Fruit fly (Drosophila melanogaster) whole organism, embryonic: ENCODE data around the gene vari.
A peak's percentile ranks its signal among the peaks of the same experiment; 100 is the strongest.

Experiments used
- Ada2b ChIP-seq: fragments of 200-800 bp; sonication (Bioruptor generic); IDR thresholded peaks from 2 replicates; pipeline ENCODE4 v1.3.6; 2022; ENCODE audit warnings: missing biosample characterization, missing genetic modification characterization
- Bteb2 ChIP-seq: fragments of 200-800 bp; sonication (Bioruptor generic); optimal IDR thresholded peaks from 2 replicates; lab custom pipeline; 2016; ENCODE audit warnings: missing biosample characterization, missing genetic modification characterization
- CG10431 ChIP-seq: fragments of 200-800 bp; sonication (Bioruptor generic); optimal IDR thresholded peaks from 3 replicates; lab custom pipeline; 2018; ENCODE audit warnings: missing biosample characterization, mild to moderate bottlenecking, missing genetic modification characterization
- CG11247 ChIP-seq: fragments of 200-800 bp; sonication (Bioruptor generic); IDR thresholded peaks from 2 replicates; pipeline ENCODE4 v1.3.6; 2022; ENCODE audit warnings: missing biosample characterization, missing genetic modification characterization
- CG12769 ChIP-seq: fragments of 200-800 bp; sonication (Bioruptor generic); optimal IDR thresholded peaks from 2 replicates; lab custom pipeline; 2019; ENCODE audit warnings: missing biosample characterization, mild to moderate bottlenecking, missing genetic modification characterization, moderate library complexity
- CG13287 ChIP-seq: fragments of 200-800 bp; sonication (Bioruptor generic); IDR thresholded peaks from 2 replicates; pipeline ENCODE4 v1.3.6; 2022; ENCODE audit warnings: missing biosample characterization, missing genetic modification characterization; ENCODE audit not compliant: partially characterized antibody
- CG13624 ChIP-seq: fragments of 200-800 bp; sonication (Bioruptor generic); optimal IDR thresholded peaks from 2 replicates; lab custom pipeline; 2016; ENCODE audit warnings: missing biosample characterization, missing genetic modification characterization
- CG14860 ChIP-seq: fragments of 200-800 bp; sonication (Bioruptor generic); IDR thresholded peaks from 3 replicates; pipeline ENCODE4 v1.3.6; 2022; ENCODE audit warnings: missing biosample characterization, missing genetic modification characterization; ENCODE audit not compliant: partially characterized antibody
- CG14965 ChIP-seq: fragments of 200-800 bp; sonication (Bioruptor generic); optimal IDR thresholded peaks from 2 replicates; lab custom pipeline; 2016; ENCODE audit warnings: missing biosample characterization, missing genetic modification characterization, borderline replicate concordance
- CG16813 ChIP-seq: fragments of 200-800 bp; sonication (Bioruptor generic); IDR thresholded peaks from 3 replicates; pipeline ENCODE4 v1.3.6; 2022; ENCODE audit warnings: missing biosample characterization, missing genetic modification characterization; ENCODE audit not compliant: partially characterized antibody
- CG2889 ChIP-seq: fragments of 200-800 bp; sonication (Bioruptor generic); IDR thresholded peaks from 3 replicates; pipeline ENCODE4 v1.3.6; 2022; ENCODE audit warnings: missing biosample characterization, missing genetic modification characterization
- CG3065 ChIP-seq: fragments of 200-800 bp; sonication (Bioruptor generic); optimal IDR thresholded peaks from 2 replicates; lab custom pipeline; 2016; ENCODE audit warnings: missing biosample characterization, missing genetic modification characterization
- CG33213 ChIP-seq: fragments of 200-800 bp; sonication (Bioruptor generic); optimal IDR thresholded peaks from 3 replicates; lab custom pipeline; 2016; ENCODE audit warnings: missing biosample characterization, missing genetic modification characterization
- CG4617 ChIP-seq: fragments of 200-800 bp; sonication (Bioruptor generic); optimal IDR thresholded peaks from 3 replicates; lab custom pipeline; 2016; ENCODE audit warnings: missing biosample characterization, missing genetic modification characterization, borderline replicate concordance
- CG4707 ChIP-seq: fragments of 200-800 bp; sonication (Bioruptor generic); optimal IDR thresholded peaks from 2 replicates; lab custom pipeline; 2018; ENCODE audit warnings: missing biosample characterization, mild to moderate bottlenecking, missing genetic modification characterization, moderate library complexity
- CG4730 ChIP-seq: fragments of 200-800 bp; sonication (Bioruptor generic); IDR thresholded peaks from 2 replicates; pipeline ENCODE4 v1.3.6; 2022; ENCODE audit warnings: missing biosample characterization, missing genetic modification characterization
- CG4820 ChIP-seq: fragments of 200-800 bp; sonication (Bioruptor generic); optimal IDR thresholded peaks from 3 replicates; lab custom pipeline; 2016; ENCODE audit warnings: missing biosample characterization, missing genetic modification characterization
- CG4854 ChIP-seq: fragments of 200-800 bp; sonication (Bioruptor generic); optimal IDR thresholded peaks from 2 replicates; lab custom pipeline; 2016; ENCODE audit warnings: missing biosample characterization, missing genetic modification characterization, inconsistent platforms
- CG6272 ChIP-seq: fragments of 200-800 bp; sonication (Bioruptor generic); IDR thresholded peaks from 2 replicates; pipeline ENCODE4 v1.3.6; 2022; ENCODE audit warnings: missing biosample characterization, missing genetic modification characterization
- CG6683 ChIP-seq: fragments of 200-800 bp; sonication (Bioruptor generic); optimal IDR thresholded peaks from 2 replicates; lab custom pipeline; 2017; ENCODE audit warnings: missing biosample characterization, mild to moderate bottlenecking, missing genetic modification characterization, missing genetic modification reagents
- CG9215 ChIP-seq: fragments of 200-800 bp; sonication (Bioruptor generic); IDR thresholded peaks from 2 replicates; pipeline ENCODE4 v1.3.6; 2022; ENCODE audit warnings: missing biosample characterization, missing genetic modification characterization
- CG9609 ChIP-seq: fragments of 200-800 bp; sonication (Bioruptor generic); optimal IDR thresholded peaks from 3 replicates; lab custom pipeline; 2016; ENCODE audit warnings: missing biosample characterization, missing genetic modification characterization
- D ChIP-seq, 2 experiments: fragments of 200-800 bp in 1 of 2; fragments of >200 bp in 1 of 2; sonication (Bioruptor generic) in 1 of 2; optimal IDR thresholded peaks; 2 replicates in 1 of 2; 3 replicates in 1 of 2; lab custom pipeline; 2017; ENCODE audit warnings: mild to moderate bottlenecking in 1 of 2, missing biosample characterization in 1 of 2, missing genetic modification characterization in 1 of 2, missing genetic modification reagents in 1 of 2
- HLH3B ChIP-seq: fragments of 200-800 bp; sonication (Bioruptor generic); IDR thresholded peaks from 2 replicates; pipeline ENCODE4 v1.3.6; 2022; ENCODE audit warnings: missing biosample characterization, missing genetic modification characterization
- Hr78 ChIP-seq, 2 experiments: fragments of 200-800 bp in 1 of 2; fragments of >200 bp in 1 of 2; sonication (Bioruptor generic) in 1 of 2; optimal IDR thresholded peaks; 2 replicates each; lab custom pipeline; 2017 to 2019; ENCODE audit warnings: missing biosample characterization in 2 of 2, missing genetic modification characterization in 2 of 2, mild to moderate bottlenecking in 1 of 2, moderate library complexity in 1 of 2
- Lpt ChIP-seq: fragments of >200 bp; optimal IDR thresholded peaks from 2 replicates; lab custom pipeline; 2018; ENCODE audit warnings: missing biosample characterization, missing genetic modification characterization
- Mes4 ChIP-seq: fragments of 200-800 bp; sonication (Bioruptor generic); optimal IDR thresholded peaks from 2 replicates; lab custom pipeline; 2016; ENCODE audit warnings: missing biosample characterization, missing genetic modification characterization
- Opbp ChIP-seq: fragments of 200-800 bp; sonication (Bioruptor generic); IDR thresholded peaks from 3 replicates; pipeline ENCODE4 v1.3.6; 2022; ENCODE audit warnings: missing biosample characterization, missing genetic modification characterization; ENCODE audit not compliant: partially characterized antibody
- Pdp1 ChIP-seq, 2 experiments: fragments of 200-800 bp; sonication (Bioruptor generic); optimal IDR thresholded peaks; 3 replicates each; lab custom pipeline; 2016; ENCODE audit warnings: missing biosample characterization in 2 of 2, missing genetic modification characterization in 2 of 2, mild to moderate bottlenecking in 1 of 2, moderate library complexity in 1 of 2
- Side ChIP-seq: fragments of 200-800 bp; sonication (Bioruptor generic); optimal IDR thresholded peaks from 2 replicates; lab custom pipeline; 2016; ENCODE audit warnings: missing biosample characterization, missing genetic modification characterization
- Vsx1 ChIP-seq: fragments of 200-800 bp; sonication (Bioruptor generic); optimal IDR thresholded peaks from 2 replicates; lab custom pipeline; 2017; ENCODE audit warnings: missing biosample characterization, mild to moderate bottlenecking, missing genetic modification characterization, missing genetic modification reagents
- ash1 ChIP-seq: fragments of 200-800 bp; sonication (Bioruptor generic); optimal IDR thresholded peaks from 2 replicates; lab custom pipeline; 2018; ENCODE audit warnings: missing biosample characterization, mild to moderate bottlenecking, missing genetic modification characterization
- ato ChIP-seq: fragments of 200-800 bp; sonication (Bioruptor generic); IDR thresholded peaks from 2 replicates; pipeline ENCODE4 v1.3.6; 2022; ENCODE audit warnings: missing biosample characterization, missing genetic modification characterization; ENCODE audit not compliant: partially characterized antibody
- btn ChIP-seq: fragments of 200-800 bp; sonication (Bioruptor generic); optimal IDR thresholded peaks from 2 replicates; lab custom pipeline; 2016; ENCODE audit warnings: missing biosample characterization, missing genetic modification characterization
- cas ChIP-seq: fragments of 200-800 bp; sonication (Bioruptor generic); IDR thresholded peaks from 2 replicates; pipeline ENCODE4 v1.3.6; 2022; ENCODE audit warnings: missing biosample characterization, missing genetic modification characterization
- caup ChIP-seq: fragments of 200-800 bp; sonication (Bioruptor generic); optimal IDR thresholded peaks from 3 replicates; lab custom pipeline; 2017; ENCODE audit warnings: missing biosample characterization, mild to moderate bottlenecking, missing genetic modification characterization, moderate library complexity; ENCODE audit not compliant: severe bottlenecking
- chm ChIP-seq: fragments of 200-800 bp; sonication (Bioruptor generic); IDR thresholded peaks from 2 replicates; pipeline ENCODE4 v1.3.6; 2022; ENCODE audit warnings: missing biosample characterization, missing genetic modification characterization
- emc ChIP-seq: fragments of 200-800 bp; sonication (Bioruptor generic); optimal IDR thresholded peaks from 2 replicates; lab custom pipeline; 2016; ENCODE audit warnings: missing biosample characterization, missing genetic modification characterization
- eyg ChIP-seq: fragments of 200-800 bp; sonication (Bioruptor generic); optimal IDR thresholded peaks from 3 replicates; lab custom pipeline; 2016; ENCODE audit warnings: missing biosample characterization, missing genetic modification characterization
- fd64A ChIP-seq: fragments of 200-800 bp; sonication (Bioruptor generic); optimal IDR thresholded peaks from 3 replicates; lab custom pipeline; 2018; ENCODE audit warnings: missing biosample characterization, mild to moderate bottlenecking, missing genetic modification characterization
- gem ChIP-seq: fragments of 200-800 bp; sonication (Bioruptor generic); optimal IDR thresholded peaks from 2 replicates; lab custom pipeline; 2019; ENCODE audit warnings: missing biosample characterization, mild to moderate bottlenecking, missing genetic modification characterization, moderate library complexity
- gt ChIP-seq: fragments of 200-800 bp; sonication (Bioruptor generic); IDR thresholded peaks from 2 replicates; pipeline ENCODE4 v1.3.6; 2022; ENCODE audit warnings: missing biosample characterization, missing genetic modification characterization
- jing ChIP-seq: fragments of 200-800 bp; sonication (Bioruptor generic); optimal IDR thresholded peaks from 2 replicates; lab custom pipeline; 2018; ENCODE audit warnings: missing biosample characterization, mild to moderate bottlenecking, missing genetic modification characterization
- kah ChIP-seq: fragments of 200-800 bp; sonication (Bioruptor generic); optimal IDR thresholded peaks from 2 replicates; lab custom pipeline; 2018; ENCODE audit warnings: missing biosample characterization, mild to moderate bottlenecking, missing genetic modification characterization
- kay ChIP-seq: fragments of 200-800 bp; sonication (Bioruptor generic); optimal IDR thresholded peaks from 2 replicates; lab custom pipeline; 2016; ENCODE audit warnings: missing biosample characterization, missing genetic modification characterization
- nmo ChIP-seq: fragments of 200-800 bp; sonication (Bioruptor generic); optimal IDR thresholded peaks from 2 replicates; lab custom pipeline; 2018; ENCODE audit warnings: missing biosample characterization, mild to moderate bottlenecking, missing genetic modification characterization, moderate library complexity
- pfk ChIP-seq: fragments of 200-800 bp; sonication (Bioruptor generic); optimal IDR thresholded peaks from 2 replicates; lab custom pipeline; 2018; ENCODE audit warnings: missing biosample characterization, mild to moderate bottlenecking, missing genetic modification characterization, moderate library complexity
- rib ChIP-seq: fragments of 200-800 bp; sonication (Bioruptor generic); IDR thresholded peaks from 2 replicates; pipeline ENCODE4 v1.3.6; 2022; ENCODE audit warnings: missing biosample characterization, missing genetic modification characterization
- usp ChIP-seq: fragments of >200 bp; optimal IDR thresholded peaks from 2 replicates; lab custom pipeline; 2017; ENCODE audit warnings: missing biosample characterization, missing genetic modification characterization
- zfh2 ChIP-seq: fragments of 200-800 bp; sonication (Bioruptor generic); optimal IDR thresholded peaks from 2 replicates; lab custom pipeline; 2016; ENCODE audit warnings: missing biosample characterization, missing genetic modification characterization

The vari gene

dm6 chr2L:20770242-20770769 lies 26.5 kb downstream of the vari start, which contains the start of gene cad (continued):
- TF ChIP-seq CG13624 (GFP tag; lab: Kevin White, UChicago) (no peak), caup (GFP tag; lab: Kevin White, UChicago) (peak; percentile 40), chm (GFP tag; lab: Robert Waterston, UW) (peak; percentile 59), CG9215 (GFP tag; lab: Robert Waterston, UW) (no peak), CG3065 (no peak), kay (no peak), CG2889 (GFP tag; lab: Robert Waterston, UW) (no peak), CG11247 (GFP tag; lab: Robert Waterston, UW) (no peak), CG4617 (GFP tag; lab: Kevin White, UChicago) (no peak), eyg (no peak), rib (GFP tag; lab: Robert Waterston, UW) (no peak), pfk (GFP tag; lab: Kevin White, UChicago) (peak; percentile 18), CG14965 (no peak), CG6683 (GFP tag; lab: Kevin White, UChicago) (no peak), D (optimal IDR thresholded peaks at IDR 0.05; lab: Kevin White, UChicago) (peak; percentile 42), D (GFP tag; optimal IDR thresholded peaks at IDR 0.05; lab: Kevin White, UChicago) (peak; percentile 7), zfh2 (GFP tag; lab: Kevin White, UChicago) (no peak), ato (GFP tag; lab: Robert Waterston, UW) (peak; percentile 42; the same call in 1 of the 2 replicates), CG4730 (GFP tag; lab: Robert Waterston, UW) (no peak), Hr78 (GFP tag; optimal IDR thresholded peaks at IDR 0.05; lab: Kevin White, UChicago) (no peak), Opbp (no peak), CG13287 (GFP tag; lab: Robert Waterston, UW) (peak; percentile 27; the same call in 1 of the 2 replicates), Vsx1 (GFP tag; lab: Kevin White, UChicago) (peak; percentile 12), nmo (GFP tag; lab: Kevin White, UChicago) (peak; percentile 55), kah (GFP tag; lab: Kevin White, UChicago) (no peak), CG16813 (GFP tag; lab: Robert Waterston, UW) (no peak), gem (tag; lab: Kevin White, UChicago) (no peak), CG4854 (GFP tag; lab: Kevin White, UChicago) (no peak), ash1 (peak; percentile 53), Mes4 (GFP tag; lab: Kevin White, UChicago) (no peak), fd64A (GFP tag; lab: Kevin White, UChicago) (peak; percentile 33), Ada2b (GFP tag; lab: Robert Waterston, UW) (no peak; the same call in 1 of the 2 replicates), CG4707 (no peak), btn (GFP tag; lab: Kevin White, UChicago) (no peak), Lpt (GFP tag; lab: Kevin White, UChicago) (no peak), emc (no peak), CG14860 (no peak), Side (GFP tag; lab: Kevin White, UChicago) (peak; percentile 1), CG12769 (tag; lab: Kevin White, UChicago) (no peak), Pdp1 (GFP tag; optimal IDR thresholded peaks at IDR 0.05; lab: Kevin White, UChicago) (peak in 1 of 2 experiments; percentile 15), CG10431 (no peak), CG9609 (no peak), usp (GFP tag; lab: Kevin White, UChicago) (no peak), cas (GFP tag; lab: Robert Waterston, UW) (no peak), CG4820 (no peak), CG33213 (GFP tag; lab: Kevin White, UChicago) (no peak), CG6272 (GFP tag; lab: Robert Waterston, UW) (no peak), Bteb2 (GFP tag; lab: Kevin White, UChicago) (no peak), HLH3B (GFP tag; lab: Robert Waterston, UW) (no peak), jing (no peak), gt (GFP tag; lab: Robert Waterston, UW) (no peak)
